Worm (Caenorhabditis elegans) whole organism, L3 larva: Measurements from ENCODE around the gene dph-3.
A peak's percentile ranks its signal among the peaks of the same experiment; 100 is the strongest.

ENCODE experiments used
- ZK546.5 ChIP-seq: sonication (generic microtip); optimal IDR thresholded peaks from 2 replicates; lab custom pipeline; 2017; ENCODE audit warnings: missing biosample characterization, missing genetic modification characterization
- aly-2 ChIP-seq: fragments of 150-350 bp; optimal IDR thresholded peaks from 2 replicates; lab custom pipeline; 2014; ENCODE audit warnings: missing biosample characterization, missing genetic modification characterization
- ama-1 ChIP-seq: fragments of 150-350 bp; optimal IDR thresholded peaks from 2 replicates; lab custom pipeline; 2018
- ceh-16 ChIP-seq: sonication (generic microtip); optimal IDR thresholded peaks from 2 replicates; lab custom pipeline; 2017; ENCODE audit warnings: missing biosample characterization, missing genetic modification characterization
- ceh-28 ChIP-seq: fragments of 150-350 bp; optimal IDR thresholded peaks from 2 replicates; lab custom pipeline; 2014; ENCODE audit warnings: missing biosample characterization, missing genetic modification reagents, missing genetic modification characterization
- ceh-9 ChIP-seq: sonication (generic microtip); optimal IDR thresholded peaks from 2 replicates; lab custom pipeline; 2018; ENCODE audit warnings: missing biosample characterization, missing genetic modification characterization
- daf-12 ChIP-seq: fragments of 150-350 bp; optimal IDR thresholded peaks from 2 replicates; lab custom pipeline; 2014; ENCODE audit warnings: missing biosample characterization, missing genetic modification reagents, missing genetic modification characterization
- egl-27 ChIP-seq: sonication (generic microtip); optimal IDR thresholded peaks from 4 replicates; lab custom pipeline; 2017; ENCODE audit warnings: missing biosample characterization, missing genetic modification reagents, missing genetic modification characterization
- egl-5 ChIP-seq: fragments of 150-350 bp; optimal IDR thresholded peaks from 2 replicates; lab custom pipeline; 2017; ENCODE audit warnings: missing biosample characterization, missing genetic modification reagents, missing genetic modification characterization, inconsistent platforms
- elt-1 ChIP-seq: fragments of 150-350 bp; optimal IDR thresholded peaks from 2 replicates; lab custom pipeline; 2014; ENCODE audit warnings: missing biosample characterization, missing genetic modification characterization
- elt-2 ChIP-seq: sonication (generic microtip); optimal IDR thresholded peaks from 2 replicates; lab custom pipeline; 2016; ENCODE audit warnings: missing genetic modification reagents, mild to moderate bottlenecking, missing genetic modification characterization, missing compliant biosample characterization
- elt-3 ChIP-seq, 3 experiments: fragments of 150-350 bp in 1 of 3; sonication (generic microtip) in 2 of 3; optimal IDR thresholded peaks; 2 replicates in 2 of 3; 4 replicates in 1 of 3; lab custom pipeline; 2014 to 2017; ENCODE audit warnings: missing biosample characterization in 3 of 3, missing genetic modification characterization in 3 of 3
- eor-1 ChIP-seq, 2 experiments: fragments of 150-350 bp; optimal IDR thresholded peaks; 2 replicates each; lab custom pipeline; 2014 to 2018; ENCODE audit warnings: missing biosample characterization in 2 of 2, missing genetic modification characterization in 2 of 2
- fkh-10 ChIP-seq: sonication (generic microtip); optimal IDR thresholded peaks from 2 replicates; lab custom pipeline; 2017; ENCODE audit warnings: missing biosample characterization, missing genetic modification reagents, missing genetic modification characterization
- fkh-2 ChIP-seq: fragments of 150-350 bp; optimal IDR thresholded peaks from 2 replicates; lab custom pipeline; 2014; ENCODE audit warnings: missing biosample characterization, missing genetic modification reagents, missing genetic modification characterization
- fos-1 ChIP-seq: fragments of 150-350 bp; optimal IDR thresholded peaks from 2 replicates; lab custom pipeline; 2014; ENCODE audit warnings: missing biosample characterization, missing genetic modification characterization
- hmg-11 ChIP-seq: sonication (generic microtip); optimal IDR thresholded peaks from 2 replicates; lab custom pipeline; 2016; ENCODE audit warnings: missing genetic modification characterization, missing compliant biosample characterization
- jun-1 ChIP-seq: fragments of 150-350 bp; optimal IDR thresholded peaks from 2 replicates; lab custom pipeline; 2014; ENCODE audit warnings: missing biosample characterization, missing genetic modification reagents, missing genetic modification characterization
- lin-15B ChIP-seq: fragments of 150-350 bp; optimal IDR thresholded peaks from 2 replicates; lab custom pipeline; 2014; ENCODE audit warnings: missing biosample characterization, missing genetic modification characterization
- lin-39 ChIP-seq: fragments of 150-350 bp; optimal IDR thresholded peaks from 2 replicates; lab custom pipeline; 2018; ENCODE audit warnings: missing biosample characterization, missing genetic modification reagents, missing genetic modification characterization
- lsy-12 ChIP-seq: sonication (generic microtip); optimal IDR thresholded peaks from 2 replicates; lab custom pipeline; 2016; ENCODE audit warnings: mild to moderate bottlenecking, missing genetic modification characterization, missing compliant biosample characterization
- mdl-1 ChIP-seq: fragments of 150-350 bp; optimal IDR thresholded peaks from 2 replicates; lab custom pipeline; 2014; ENCODE audit warnings: missing biosample characterization, missing genetic modification characterization
- nfya-1 ChIP-seq: sonication (generic microtip); optimal IDR thresholded peaks from 2 replicates; lab custom pipeline; 2017; ENCODE audit warnings: missing genetic modification characterization, mild to moderate bottlenecking, missing compliant biosample characterization, antibody characterized with exemption, moderate library complexity; ENCODE audit not compliant: insufficient read depth
- nhr-11 ChIP-seq: fragments of 150-350 bp; optimal IDR thresholded peaks from 2 replicates; lab custom pipeline; 2014; ENCODE audit warnings: missing biosample characterization, missing genetic modification characterization
- nhr-12 ChIP-seq: fragments of 150-350 bp; optimal IDR thresholded peaks from 2 replicates; lab custom pipeline; 2014; ENCODE audit warnings: missing biosample characterization, missing genetic modification characterization
- nhr-23 ChIP-seq: fragments of 150-350 bp; optimal IDR thresholded peaks from 2 replicates; lab custom pipeline; 2014; ENCODE audit warnings: missing biosample characterization, missing genetic modification reagents, missing genetic modification characterization
- nhr-237 ChIP-seq: fragments of 150-350 bp; optimal IDR thresholded peaks from 2 replicates; lab custom pipeline; 2014; ENCODE audit warnings: missing biosample characterization, missing genetic modification characterization
- nhr-25 ChIP-seq: sonication (generic microtip); optimal IDR thresholded peaks from 2 replicates; lab custom pipeline; 2017; ENCODE audit warnings: missing biosample characterization, missing genetic modification characterization
- nhr-43 ChIP-seq: sonication (generic microtip); optimal IDR thresholded peaks from 2 replicates; lab custom pipeline; 2016; ENCODE audit warnings: mild to moderate bottlenecking, missing genetic modification characterization, missing compliant biosample characterization; ENCODE audit not compliant: poor library complexity, severe bottlenecking
- nhr-76 ChIP-seq: fragments of 150-350 bp; sonication (generic microtip); optimal IDR thresholded peaks from 5 replicates; lab custom pipeline; 2014; ENCODE audit warnings: missing biosample characterization, missing genetic modification characterization
- pha-4 ChIP-seq: fragments of 150-350 bp; optimal IDR thresholded peaks from 2 replicates; lab custom pipeline; 2014; ENCODE audit warnings: missing biosample characterization, missing genetic modification reagents, missing genetic modification characterization
- pqm-1 ChIP-seq: fragments of 150-350 bp; optimal IDR thresholded peaks from 2 replicates; lab custom pipeline; 2017; ENCODE audit warnings: missing biosample characterization, missing genetic modification characterization, inconsistent platforms
- sea-2 ChIP-seq: fragments of 150-350 bp; sonication (generic microtip); optimal IDR thresholded peaks from 4 replicates; lab custom pipeline; 2014; ENCODE audit warnings: missing biosample characterization, missing genetic modification reagents, missing genetic modification characterization
- skn-1 ChIP-seq: fragments of 150-350 bp; optimal IDR thresholded peaks from 2 replicates; lab custom pipeline; 2014; ENCODE audit warnings: missing biosample characterization, missing genetic modification characterization
- tbx-2 ChIP-seq: sonication (generic microtip); optimal IDR thresholded peaks from 2 replicates; lab custom pipeline; 2016; ENCODE audit warnings: mild to moderate bottlenecking, missing genetic modification characterization, missing compliant biosample characterization
- unc-39 ChIP-seq: sonication (generic microtip); optimal IDR thresholded peaks from 4 replicates; lab custom pipeline; 2017; ENCODE audit warnings: missing biosample characterization, missing genetic modification characterization
- unc-62 ChIP-seq: fragments of 150-350 bp; sonication (generic microtip); optimal IDR thresholded peaks from 4 replicates; lab custom pipeline; 2014; ENCODE audit warnings: missing biosample characterization, missing genetic modification reagents, missing genetic modification characterization
- zag-1 ChIP-seq: fragments of 150-350 bp; optimal IDR thresholded peaks from 2 replicates; lab custom pipeline; 2014; ENCODE audit warnings: missing biosample characterization, missing genetic modification characterization
- ztf-11 ChIP-seq: fragments of 150-350 bp; optimal IDR thresholded peaks from 2 replicates; lab custom pipeline; 2014; ENCODE audit warnings: missing biosample characterization, missing genetic modification characterization
- ztf-4 ChIP-seq: fragments of 150-350 bp; optimal IDR thresholded peaks from 2 replicates; lab custom pipeline; 2014; ENCODE audit warnings: missing biosample characterization, missing genetic modification characterization

Gene dph-3

ce11 chrIV:9706704-9707197, at the start of gene dph-3, which contains the start of gene dcaf-1:
TSS of gene dph-3 (plus strand) at chrIV:9707147.
TSS of gene dcaf-1 (minus strand) at chrIV:9706723.
- TF ChIP-seq egl-5 (tag; lab: Kevin White, UChicago) (peak; percentile 69), elt-2 (tag; lab: Kevin White, UChicago) (peak; percentile 14), nhr-12 (no peak), fos-1 (tag; lab: Kevin White, UChicago) (no peak), nhr-23 (tag; lab: Kevin White, UChicago) (peak; percentile 22), ztf-4 (tag; lab: Kevin White, UChicago) (no peak), pha-4 (tag; lab: Kevin White, UChicago) (peak; percentile 58), mdl-1 (no peak), sea-2 (GFP tag; lab: Kevin White, UChicago) (no peak), elt-3 (tag; optimal IDR thresholded peaks at IDR 0.05; lab: Kevin White, UChicago) (no peak), hmg-11 (tag; lab: Kevin White, UChicago) (peak; percentile 35), nfya-1 (peak; percentile 78), jun-1 (tag; lab: Kevin White, UChicago) (no peak), nhr-43 (no peak), lin-15B (tag; lab: Kevin White, UChicago) (peak; percentile 48), daf-12 (tag; lab: Kevin White, UChicago) (no peak), skn-1 (peak; percentile 80)

- no peak for TF ChIP-seq ZK546.5
Observed at ce11 chrIV:9657753-9658152, 49.2 kb upstream of the dph-3 start, which contains the start of gene acc-1. TSS of gene acc-1 (plus strand) at chrIV:9658053.

DNA sequence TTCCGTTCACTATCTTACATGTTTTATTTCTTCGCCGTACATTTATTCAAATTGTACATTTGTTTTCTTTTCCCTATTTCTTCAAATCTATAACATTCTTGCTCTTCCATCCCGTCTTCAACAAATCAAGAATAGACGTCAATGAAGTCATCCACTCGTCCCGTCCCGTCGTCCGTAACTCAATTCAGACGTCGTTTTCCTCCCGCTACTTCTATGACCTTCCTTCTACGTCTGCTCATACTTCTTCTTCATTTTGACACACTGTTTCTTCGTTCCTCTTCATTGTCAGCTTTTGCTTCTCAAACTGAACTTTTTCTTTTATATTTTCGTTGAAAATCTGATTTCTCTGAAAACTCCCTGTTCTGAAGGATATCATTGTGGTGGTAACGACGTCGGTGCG, 46.9 kb upstream of the dph-3 start:
- TF ChIP-seq fkh-10 (peak; percentile 74), nhr-12 (no peak), nhr-76 (tag; lab: Kevin White, UChicago) (no peak)

DNA sequence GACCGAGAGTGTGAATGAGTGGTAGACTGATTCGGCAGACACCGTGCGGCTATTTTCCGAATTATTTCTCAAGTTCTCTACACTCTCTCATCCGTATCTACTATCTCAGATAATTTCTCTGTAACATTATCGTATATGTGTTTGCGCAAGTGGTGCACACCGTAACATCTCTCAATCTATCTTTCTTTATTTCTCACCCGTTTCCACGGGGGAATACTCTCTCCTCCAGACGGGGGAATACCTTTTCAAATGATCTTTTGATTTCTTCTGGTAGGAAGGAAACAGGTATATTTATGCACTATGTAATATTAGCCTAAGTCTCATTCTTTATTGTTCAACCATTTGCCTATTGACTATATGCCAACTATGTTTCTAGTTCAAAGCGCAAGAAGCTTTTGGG, 39.9 kb upstream of the dph-3 start:
- TF ChIP-seq nhr-25 (tag; lab: Kevin White, UChicago) (peak; percentile 20), pha-4 (tag; lab: Kevin White, UChicago) (peak; percentile 43), egl-5 (tag; lab: Kevin White, UChicago) (no peak)

- peak; percentile 56 for TF ChIP-seq elt-2 (tag; lab: Kevin White, UChicago)
- peak; percentile 60 for TF ChIP-seq pha-4 (tag; lab: Kevin White, UChicago)
- TF ChIP-seq elt-3 (tag; optimal IDR thresholded peaks at IDR 0.05; lab: Kevin White, UChicago): no peak
- peak; percentile 82 for TF ChIP-seq pqm-1 (tag; lab: Kevin White, UChicago)
- peak; percentile 18 for TF ChIP-seq nfya-1
- TF ChIP-seq jun-1 (tag; lab: Kevin White, UChicago): peak; percentile 52
Observed at ce11 chrIV:9668103-9668672, 38.8 kb upstream of the dph-3 start.

DNA sequence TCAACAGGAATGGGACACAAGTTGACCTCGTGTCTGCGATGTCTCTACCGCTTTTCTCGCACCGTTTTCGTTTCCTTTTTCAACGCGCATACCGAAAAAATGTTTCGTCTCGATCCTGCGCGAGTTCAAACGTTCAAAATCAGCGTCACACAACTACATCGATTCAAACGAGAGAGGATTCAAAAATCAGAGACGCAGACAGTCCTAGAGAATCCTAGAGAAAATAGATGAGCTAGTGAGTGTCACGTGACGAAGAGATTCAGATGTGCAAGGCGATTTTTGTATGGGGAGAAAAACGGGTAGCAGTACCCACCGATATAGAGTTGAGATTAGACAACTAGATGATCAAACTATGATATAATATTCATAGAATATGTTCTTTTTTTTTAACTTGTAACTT, 37.0 kb upstream of the dph-3 start:
- TF ChIP-seq ama-1 (lab: Kevin White, UChicago) (peak; percentile 39), ceh-16 (tag; lab: Kevin White, UChicago) (no peak), ceh-9 (tag; lab: Kevin White, UChicago) (no peak), nhr-12 (no peak), unc-62 (GFP tag; lab: Kevin White, UChicago) (no peak), lin-39 (tag; lab: Kevin White, UChicago) (no peak), mdl-1 (peak; percentile 64), eor-1 (tag; optimal IDR thresholded peaks at IDR 0.05; lab: Kevin White, UChicago) (no peak), tbx-2 (tag; lab: Kevin White, UChicago) (no peak), lin-15B (tag; lab: Kevin White, UChicago) (no peak), egl-27 (tag; lab: Kevin White, UChicago) (no peak), ZK546.5 (no peak), nfya-1 (no peak), elt-1 (peak; percentile 70), fkh-2 (tag; lab: Kevin White, UChicago) (no peak), aly-2 (tag; lab: Kevin White, UChicago) (no peak), zag-1 (tag; lab: Kevin White, UChicago) (no peak), ztf-4 (tag; lab: Kevin White, UChicago) (no peak), lsy-12 (tag; lab: Kevin White, UChicago) (peak; percentile 38), unc-39 (tag; lab: Kevin White, UChicago) (no peak), hmg-11 (tag; lab: Kevin White, UChicago) (peak; percentile 22), ceh-28 (peak; percentile 37), ztf-11 (tag; lab: Kevin White, UChicago) (no peak), nhr-43 (peak; percentile 80), jun-1 (tag; lab: Kevin White, UChicago) (no peak), nhr-11 (no peak), sea-2 (GFP tag; lab: Kevin White, UChicago) (no peak), fkh-10 (no peak), daf-12 (tag; lab: Kevin White, UChicago) (no peak), nhr-25 (tag; lab: Kevin White, UChicago) (peak; percentile 42), nhr-237 (tag; lab: Kevin White, UChicago) (no peak), skn-1 (no peak)
